ENCODE assay signal across 3 fruit fly cellular contexts in the genomic region with DNA sequence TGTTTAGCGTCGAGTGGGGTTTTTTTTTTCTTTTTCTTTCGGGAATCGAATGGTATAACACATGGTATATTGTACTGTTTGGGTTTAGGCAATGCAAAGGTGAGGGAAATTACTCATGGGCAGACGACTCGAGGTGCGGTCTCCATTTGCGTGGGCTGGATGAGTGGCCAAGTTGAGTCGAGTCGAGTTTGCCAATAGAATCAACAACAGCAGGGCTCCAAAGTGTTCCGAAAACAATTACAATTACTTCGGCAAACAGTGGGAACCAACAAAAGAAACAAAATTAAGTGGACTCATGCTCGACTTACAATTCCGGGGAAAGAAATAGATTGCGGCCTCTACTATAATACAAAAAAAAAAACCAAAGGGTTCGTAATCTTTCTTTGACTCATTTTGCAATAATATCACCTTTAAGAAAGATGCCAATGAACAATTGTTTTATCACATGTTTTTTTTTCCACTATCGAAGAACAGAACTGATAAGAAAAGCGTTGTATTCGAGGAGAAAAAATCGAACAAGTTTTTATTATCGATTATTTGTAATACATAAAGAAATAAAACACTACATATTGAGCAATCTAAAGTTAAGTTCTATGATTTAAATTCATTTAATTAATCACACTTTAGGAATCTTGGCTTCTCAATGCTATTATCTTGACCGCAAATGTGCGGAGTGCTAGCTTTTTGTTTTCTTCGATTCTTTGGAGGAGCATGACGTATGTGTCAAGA.
TF ChIP-seq lines count a peak whose summit lies in the region.

No protein-coding gene starts in this region.

- TF ChIP-seq CTCF in whole organism, embryonic (GFP tag; optimal IDR thresholded peaks at IDR 0.05; lab: Kevin White, UChicago): no peak

TF ChIP-seq in whole organism, embryonic, 481 proteins besides CTCF, POLR2A, EP300 and RAD21 (continues in another document):
- TF ChIP-seq Sox100B (GFP tag; optimal IDR thresholded peaks at IDR 0.05; lab: Kevin White, UChicago) (peak; percentile 15), CG16863 (GFP tag; optimal IDR thresholded peaks at IDR 0.05; lab: Kevin White, UChicago) (no peak), CG18599 (GFP tag; optimal IDR thresholded peaks at IDR 0.05; lab: Kevin White, UChicago) (peak; percentile 29), fu2 (GFP tag; optimal IDR thresholded peaks at IDR 0.05; lab: Kevin White, UChicago) (no peak), sens (GFP tag; lab: Kevin White, UChicago) (peak; percentile 85), nmo (GFP tag; optimal IDR thresholded peaks at IDR 0.05; lab: Kevin White, UChicago) (peak; percentile 40), dpn (GFP tag; optimal IDR thresholded peaks at IDR 0.05; lab: Kevin White, UChicago) (peak in 1 of 2 experiments; percentile 14), so (GFP tag; IDR thresholded peaks at IDR 0.05; lab: Robert Waterston, UW) (0 out of 3 replicates have a peak, but pooled peaks have one; percentile 25), CG2712 (tag; optimal IDR thresholded peaks at IDR 0.05; lab: Kevin White, UChicago) (peak; percentile 22), Blimp-1 (GFP tag; optimal IDR thresholded peaks at IDR 0.05; lab: Kevin White, UChicago) (no peak), CG9609 (GFP tag; optimal IDR thresholded peaks at IDR 0.05; lab: Kevin White, UChicago) (no peak), CG4424 (GFP tag; optimal IDR thresholded peaks at IDR 0.05; lab: Kevin White, UChicago) (no peak), seq (GFP tag; IDR thresholded peaks at IDR 0.05; lab: Robert Waterston, UW) (no peak), CG17359 (tag; optimal IDR thresholded peaks at IDR 0.05; lab: Kevin White, UChicago) (peak; percentile 21), CG6689 (GFP tag; IDR thresholded peaks at IDR 0.05; lab: Robert Waterston, UW) (0 out of 2 replicates have a peak, but pooled peaks have one; percentile 14), ATbp (GFP tag; optimal IDR thresholded peaks at IDR 0.05; lab: Kevin White, UChicago) (peak; percentile 57), CG12769 (tag; optimal IDR thresholded peaks at IDR 0.05; lab: Kevin White, UChicago) (no peak), CG2202 (tag; optimal IDR thresholded peaks at IDR 0.05; lab: Kevin White, UChicago) (peak; percentile 4), CG3407 (GFP tag; optimal IDR thresholded peaks at IDR 0.05; lab: Kevin White, UChicago) (peak; percentile 42), ase (GFP tag; IDR thresholded peaks at IDR 0.05; lab: Robert Waterston, UW) (no peak), CG11398 (GFP tag; optimal IDR thresholded peaks at IDR 0.05; lab: Kevin White, UChicago) (no peak), Rfx (GFP tag; IDR thresholded peaks at IDR 0.05; lab: Robert Waterston, UW) (peak; percentile 7; the same call in 1 of the 2 replicates), CG3281 (GFP tag; optimal IDR thresholded peaks at IDR 0.05; lab: Kevin White, UChicago) (peak; percentile 25), bbx (GFP tag; IDR thresholded peaks at IDR 0.05; lab: Robert Waterston, UW; ENCODE audit: partially characterized antibody) (no peak), lbe (GFP tag; optimal IDR thresholded peaks at IDR 0.05; lab: Kevin White, UChicago) (no peak), CHES-1-like (GFP tag; optimal IDR thresholded peaks at IDR 0.05; lab: Kevin White, UChicago) (peak; percentile 10)

TF ChIP-seq in whole organism, prepupa, 60 proteins besides CTCF, POLR2A, EP300 and RAD21:
- no peak for TF ChIP-seq CG31627 (GFP tag; optimal IDR thresholded peaks at IDR 0.05; lab: Kevin White, UChicago)
- no peak for TF ChIP-seq Blimp-1 (GFP tag; optimal IDR thresholded peaks at IDR 0.05; lab: Kevin White, UChicago)
- TF ChIP-seq pdm3 (GFP tag; optimal IDR thresholded peaks at IDR 0.05; lab: Kevin White, UChicago): no peak
- no peak for TF ChIP-seq CG4318 (GFP tag; optimal IDR thresholded peaks at IDR 0.05; lab: Kevin White, UChicago)
- no peak for TF ChIP-seq CG3032 (tag; optimal IDR thresholded peaks at IDR 0.05; lab: Kevin White, UChicago)
- TF ChIP-seq Gug (GFP tag; IDR thresholded peaks at IDR 0.05; lab: Robert Waterston, UW): no peak
- no peak for TF ChIP-seq acj6 (GFP tag; optimal IDR thresholded peaks at IDR 0.05; lab: Kevin White, UChicago)
- TF ChIP-seq fkh (GFP tag; optimal IDR thresholded peaks at IDR 0.05; lab: Kevin White, UChicago): peak; percentile 71
- peak; percentile 38; the same call in 2 of the 3 replicates for TF ChIP-seq CG8119 (GFP tag; IDR thresholded peaks at IDR 0.05; lab: Robert Waterston, UW)
- TF ChIP-seq esn (GFP tag; optimal IDR thresholded peaks at IDR 0.05; lab: Kevin White, UChicago): no peak
- TF ChIP-seq Eip78C (GFP tag; lab: Kevin White, UChicago): peak; percentile 58
- no peak for TF ChIP-seq cyc (GFP tag; optimal IDR thresholded peaks at IDR 0.05; lab: Kevin White, UChicago)
- TF ChIP-seq eg (GFP tag; IDR thresholded peaks at IDR 0.05; lab: Robert Waterston, UW): no peak
- no peak for TF ChIP-seq achi (GFP tag; optimal IDR thresholded peaks at IDR 0.05; lab: Kevin White, UChicago)
- TF ChIP-seq lz (GFP tag; optimal IDR thresholded peaks at IDR 0.05; lab: Kevin White, UChicago): no peak
- TF ChIP-seq CG32006 (GFP tag; optimal IDR thresholded peaks at IDR 0.05; lab: Kevin White, UChicago): peak; percentile 12
- TF ChIP-seq vri (GFP tag; optimal IDR thresholded peaks at IDR 0.05; lab: Kevin White, UChicago): no peak
- TF ChIP-seq svp (GFP tag; lab: Kevin White, UChicago): peak; percentile 63
- TF ChIP-seq Hr38 (GFP tag; optimal IDR thresholded peaks at IDR 0.05; lab: Kevin White, UChicago): no peak
- no peak for TF ChIP-seq CG6854 (GFP tag; optimal IDR thresholded peaks at IDR 0.05; lab: Kevin White, UChicago)
- TF ChIP-seq CG6276 (GFP tag; optimal IDR thresholded peaks at IDR 0.05; lab: Kevin White, UChicago): peak; percentile 20
TF ChIP-seq in whole organism, prepupa: peak in this region for 6.

TF ChIP-seq in whole organism, wandering third instar larva, 38 proteins besides CTCF, POLR2A, EP300 and RAD21:
- no peak for TF ChIP-seq dsf (GFP tag; optimal IDR thresholded peaks at IDR 0.05; lab: Kevin White, UChicago; ENCODE audit: borderline replicate concordance)
- no peak for TF ChIP-seq rgr (GFP tag; optimal IDR thresholded peaks at IDR 0.05; lab: Kevin White, UChicago)
- peak; percentile 13 for TF ChIP-seq sv (GFP tag; optimal IDR thresholded peaks at IDR 0.05; lab: Kevin White, UChicago)
- TF ChIP-seq br (GFP tag; optimal IDR thresholded peaks at IDR 0.05; lab: Kevin White, UChicago): no peak
- no peak for TF ChIP-seq Myc (optimal IDR thresholded peaks at IDR 0.05; lab: Kevin White, UChicago)

Comparison
In these comparisons a context has a peak if more than half of its experiments do, and no peak if none do; other contexts are left out.
1. Of the 7 proteins assayed by ChIP-seq in both whole organism, embryonic and whole organism, prepupa: peak only in whole organism, embryonic: Sox102F; only in whole organism, prepupa: none; in both: none; in neither: 6.